Fruit fly (Drosophila melanogaster) whole organism, prepupa: ENCODE results near the gene MKP-4.

Experiments
- CG10631 ChIP-seq: fragments of 200-800 bp; sonication (Bioruptor generic); optimal IDR thresholded peaks from 2 replicates; lab custom pipeline; 2016; ENCODE audit warnings: missing biosample characterization, missing genetic modification characterization
- CG7368 ChIP-seq: fragments of 200-800 bp; sonication (Bioruptor generic); optimal IDR thresholded peaks from 3 replicates; lab custom pipeline; 2016; ENCODE audit warnings: missing biosample characterization, missing genetic modification characterization
- Gug ChIP-seq: fragments of 200-800 bp; sonication (Bioruptor generic); IDR thresholded peaks from 2 replicates; pipeline ENCODE4 v1.3.6; 2022; ENCODE audit warnings: missing biosample characterization, missing genetic modification characterization
- Hr39 ChIP-seq: fragments of 200-800 bp; sonication (Bioruptor generic); optimal IDR thresholded peaks from 2 replicates; lab custom pipeline; 2016; ENCODE audit warnings: missing biosample characterization, missing genetic modification characterization
- OdsH ChIP-seq: fragments of 200-800 bp; sonication (Bioruptor generic); optimal IDR thresholded peaks from 3 replicates; lab custom pipeline; 2016; ENCODE audit warnings: missing biosample characterization, missing genetic modification characterization
- lz ChIP-seq: fragments of 200-800 bp; sonication (Bioruptor generic); optimal IDR thresholded peaks from 3 replicates; lab custom pipeline; 2016; ENCODE audit warnings: missing biosample characterization, missing genetic modification characterization
- salr ChIP-seq, 2 experiments: fragments of 200-800 bp; sonication (Bioruptor generic); optimal IDR thresholded peaks; 3 replicates each; lab custom pipeline; 2016 to 2018; ENCODE audit warnings: missing biosample characterization in 2 of 2, missing genetic modification characterization in 2 of 2, mild to moderate bottlenecking in 1 of 2
- svp ChIP-seq: fragments of 200-800 bp; sonication (Bioruptor generic); peaks from one replicate; lab custom pipeline; 2016; ENCODE audit warnings: missing biosample characterization, missing genetic modification characterization

DNA sequence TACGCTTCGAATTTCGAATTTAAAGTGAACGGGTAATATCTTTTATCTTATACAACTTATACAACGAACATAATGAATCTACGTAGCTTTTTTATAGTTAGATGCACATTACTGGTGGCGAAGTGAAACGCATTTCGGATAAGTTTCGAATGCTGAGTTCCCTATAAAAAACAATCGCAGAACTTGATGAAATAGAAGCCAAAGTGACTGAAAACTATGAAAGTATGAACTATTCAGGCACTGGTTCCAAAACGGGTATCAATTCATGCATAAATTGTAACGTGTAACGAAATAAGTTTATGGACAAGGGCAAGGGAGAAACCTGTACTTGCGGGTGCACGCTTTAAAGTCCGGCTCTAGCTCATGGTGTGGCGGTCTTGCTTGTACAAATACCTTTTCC is 27.1 kb upstream of the MKP-4 start:
- TF ChIP-seq OdsH (GFP tag; lab: Kevin White, UChicago) (no peak), CG7368 (GFP tag; lab: Kevin White, UChicago) (no peak), lz (no peak), salr (GFP tag; optimal IDR thresholded peaks at IDR 0.05; lab: Kevin White, UChicago) (no peak), svp (GFP tag; lab: Kevin White, UChicago) (no peak), Hr39 (GFP tag; lab: Kevin White, UChicago) (no peak), Gug (GFP tag; lab: Robert Waterston, UW) (no peak), CG10631 (no peak)
